Worm (Caenorhabditis elegans) whole organism, early embryonic: ENCODE data around the gene T15B12.2.

ENCODE experiments used
- F13C5.2 ChIP-seq: sonication (generic microtip); optimal IDR thresholded peaks from 2 replicates; lab custom pipeline; 2017; ENCODE audit warnings: mild to moderate bottlenecking, missing genetic modification characterization, inconsistent platforms, missing compliant biosample characterization
- ama-1 ChIP-seq: fragments of 150-350 bp; optimal IDR thresholded peaks from 2 replicates; lab custom pipeline; 2014
- ceh-36 ChIP-seq: sonication (generic microtip); optimal IDR thresholded peaks from 2 replicates; lab custom pipeline; 2016; ENCODE audit warnings: missing genetic modification characterization, inconsistent platforms, missing compliant biosample characterization
- pes-1 ChIP-seq: fragments of 200-800 bp; sonication (Bioruptor generic); IDR thresholded peaks from 2 replicates; pipeline ENCODE4 v1.3.6; 2022; ENCODE audit warnings: missing genetic modification reagents, missing genetic modification characterization, missing compliant biosample characterization
- scrt-1 ChIP-seq: fragments of 200-800 bp; sonication (Bioruptor generic); IDR thresholded peaks from 2 replicates; pipeline ENCODE4 v1.3.6; 2022; ENCODE audit warnings: missing genetic modification characterization, missing compliant biosample characterization
- sea-1 ChIP-seq: fragments of 200-800 bp; sonication (Bioruptor generic); conservative IDR thresholded peaks from 2 replicates; pipeline ENCODE4 v1.3.6; 2022; ENCODE audit warnings: missing genetic modification characterization, missing compliant biosample characterization

- TF ChIP-seq ama-1 (lab: Kevin White, UChicago), result no peak
- no peak for TF ChIP-seq ceh-36
- no peak for TF ChIP-seq sea-1
- TF ChIP-seq scrt-1, result no peak
- TF ChIP-seq pes-1 (GFP tag; lab: Robert Waterston, UW), result no peak
- no peak for TF ChIP-seq F13C5.2 (tag; lab: Kevin White, UChicago)
These were observed 9.3 kb upstream of the T15B12.2 start, which contains the start of gene pqe-1 for ce11 chrIII:5310940-5311339.
